Worm (Caenorhabditis elegans): ENCODE data around the gene srh-40.

srh-40 gene

ce11 chrIII:6589499-6589898 is 21.1 kb upstream of the srh-40 start:
- TF ChIP-seq lin-39 (tag; optimal IDR thresholded peaks at IDR 0.05) (no peak), jun-1 (tag; optimal IDR thresholded peaks at IDR 0.05) (no peak), fkh-8 (tag; optimal IDR thresholded peaks at IDR 0.05) (no peak), F16B12.6 (tag; optimal IDR thresholded peaks at IDR 0.05) (no peak), nhr-12 (tag; optimal IDR thresholded peaks at IDR 0.05) (no peak), grh-1 (GFP tag; IDR thresholded peaks at IDR 0.05) (no peak)

- TF ChIP-seq nhr-11 (tag; optimal IDR thresholded peaks at IDR 0.05): no peak
- TF ChIP-seq ceh-90 (tag; optimal IDR thresholded peaks at IDR 0.05): no peak
- TF ChIP-seq nhr-85 (tag): peak; percentile 5
- TF ChIP-seq mdl-1 (tag; optimal IDR thresholded peaks at IDR 0.05): no peak
- TF ChIP-seq C34B4.2 (tag; optimal IDR thresholded peaks at IDR 0.05): no peak
- no peak for TF ChIP-seq efl-1 (optimal IDR thresholded peaks at IDR 0.05)
- peak in 1 of 2 experiments; percentile 63 for TF ChIP-seq efl-1 (GFP tag; optimal IDR thresholded peaks at IDR 0.05 in 1 of 2)
- TF ChIP-seq hpl-2 (GFP tag; optimal IDR thresholded peaks at IDR 0.05): no peak
- TF ChIP-seq nhr-84 (tag; optimal IDR thresholded peaks at IDR 0.05): no peak
Measured at ce11 chrIII:6592075-6592474, 18.5 kb upstream of the srh-40 start, which contains the start of gene F20H11.1. F20H11.1 (minus strand) TSS chrIII:6592175.

ce11 chrIII:6594069-6594468 is 16.6 kb upstream of the srh-40 start:
- TF ChIP-seq ets-5 (GFP tag; IDR thresholded peaks at IDR 0.05): no peak
- TF ChIP-seq unc-130 (tag; optimal IDR thresholded peaks at IDR 0.05): no peak
- TF ChIP-seq nhr-237 (tag; optimal IDR thresholded peaks at IDR 0.05): no peak

- no peak for TF ChIP-seq efl-1 (optimal IDR thresholded peaks at IDR 0.05)
- TF ChIP-seq efl-1 (GFP tag; optimal IDR thresholded peaks at IDR 0.05 in 1 of 2): peak in 1 of 2 experiments; percentile 22
- no peak for TF ChIP-seq tbx-2 (tag; optimal IDR thresholded peaks at IDR 0.05)
- TF ChIP-seq blmp-1 (tag; optimal IDR thresholded peaks at IDR 0.05): peak; percentile 32
- TF ChIP-seq fkh-8 (tag; optimal IDR thresholded peaks at IDR 0.05): no peak
- no peak for TF ChIP-seq sptf-1 (tag; optimal IDR thresholded peaks at IDR 0.05)
- TF ChIP-seq ztf-11 (tag; optimal IDR thresholded peaks at IDR 0.05): no peak
- no peak for TF ChIP-seq nhr-28 (tag; optimal IDR thresholded peaks at IDR 0.05)
- no peak for TF ChIP-seq unc-30 (tag; optimal IDR thresholded peaks at IDR 0.05)
- peak; percentile 25 for TF ChIP-seq lin-14 (GFP tag; optimal IDR thresholded peaks at IDR 0.05)
Measured at ce11 chrIII:6601073-6601472, 9.5 kb upstream of the srh-40 start, which contains the start of gene let-765. let-765 (minus strand) TSS chrIII:6601173.

ce11 chrIII:6603185-6603584 is 7.4 kb upstream of the srh-40 start:
- TF ChIP-seq mab-9 (GFP tag; IDR thresholded peaks at IDR 0.05) (no peak), efl-1 (optimal IDR thresholded peaks at IDR 0.05) (no peak), efl-1 (GFP tag; optimal IDR thresholded peaks at IDR 0.05 in 1 of 2) (peak in 1 of 2 experiments; percentile 88), grh-1 (GFP tag; IDR thresholded peaks at IDR 0.05) (no peak)

- TF ChIP-seq zag-1 (tag; optimal IDR thresholded peaks at IDR 0.05) (no peak), lin-14 (GFP tag; optimal IDR thresholded peaks at IDR 0.05) (peak; percentile 19), lsy-2 (tag; optimal IDR thresholded peaks at IDR 0.05) (peak in 1 of 2 experiments; percentile 0), nhr-71 (tag; optimal IDR thresholded peaks at IDR 0.05) (peak; percentile 0), mef-2 (tag; optimal IDR thresholded peaks at IDR 0.05) (no peak), nhr-76 (tag; optimal IDR thresholded peaks at IDR 0.05) (no peak), efl-1 (optimal IDR thresholded peaks at IDR 0.05) (no peak), efl-1 (GFP tag; optimal IDR thresholded peaks at IDR 0.05 in 1 of 2) (peak in 1 of 2 experiments; percentile 12), rnt-1 (tag; optimal IDR thresholded peaks at IDR 0.05) (peak; percentile 4), jun-1 (tag; optimal IDR thresholded peaks at IDR 0.05) (peak; percentile 15), lin-35 (GFP tag; optimal IDR thresholded peaks at IDR 0.05) (peak; percentile 14 to 58), blmp-1 (tag; optimal IDR thresholded peaks at IDR 0.05) (peak; percentile 76), dpl-1 (GFP tag; optimal IDR thresholded peaks at IDR 0.05) (peak in 2 of 3 experiments; percentile 3 to 6)
Measured at ce11 chrIII:6604317-6604716, 6.3 kb upstream of the srh-40 start.
